Worm (Caenorhabditis elegans) whole organism, L1 larva: ENCODE data around the gene gsp-2.

Experiments
- C04F5.9 ChIP-seq: sonication (generic microtip); optimal IDR thresholded peaks from 2 replicates; lab custom pipeline; 2016; ENCODE audit warnings: missing genetic modification characterization, missing compliant biosample characterization
- C16A3.4 ChIP-seq: fragments of 150-350 bp; optimal IDR thresholded peaks from 2 replicates; lab custom pipeline; 2014; ENCODE audit warnings: missing biosample characterization, missing genetic modification characterization
- alr-1 ChIP-seq: fragments of 200-800 bp; sonication (Bioruptor generic); optimal IDR thresholded peaks from 2 replicates; lab custom pipeline; 2018; ENCODE audit warnings: borderline replicate concordance, mild to moderate bottlenecking, missing genetic modification characterization, missing compliant biosample characterization
- ama-1 ChIP-seq: fragments of 150-350 bp; optimal IDR thresholded peaks from 2 replicates; lab custom pipeline; 2014
- ces-1 ChIP-seq: fragments of 150-350 bp; optimal IDR thresholded peaks from 2 replicates; lab custom pipeline; 2014; ENCODE audit warnings: missing biosample characterization, missing genetic modification reagents, missing genetic modification characterization
- dpl-1 ChIP-seq, 3 experiments: fragments of 150-350 bp in 2 of 3; sonication (generic microtip) in 1 of 3; optimal IDR thresholded peaks; 2 replicates each; lab custom pipeline; 2014 to 2017; ENCODE audit warnings: missing biosample characterization in 3 of 3, missing genetic modification characterization in 3 of 3, missing genetic modification reagents in 3 of 3
- efl-1 ChIP-seq, 4 experiments: fragments of 150-350 bp; optimal IDR thresholded peaks in 3 of 4; peaks in 1 of 4; 1 replicate in 1 of 4; 2 replicates in 3 of 4; lab custom pipeline; 2014; ENCODE audit warnings: missing biosample characterization in 2 of 4, missing genetic modification characterization in 2 of 4, missing genetic modification reagents in 2 of 4
- elt-2 ChIP-seq: sonication (generic microtip); optimal IDR thresholded peaks from 2 replicates; lab custom pipeline; 2016; ENCODE audit warnings: missing genetic modification characterization, mild to moderate bottlenecking, inconsistent platforms, missing compliant biosample characterization, missing genetic modification reagents
- ets-5 ChIP-seq: fragments of 200-800 bp; sonication (Bioruptor generic); IDR thresholded peaks from 2 replicates; pipeline ENCODE4 v1.3.6; 2022; ENCODE audit warnings: missing genetic modification characterization, missing compliant biosample characterization
- fkh-4 ChIP-seq: sonication (generic microtip); optimal IDR thresholded peaks from 2 replicates; lab custom pipeline; 2016; ENCODE audit warnings: missing compliant biosample characterization, missing genetic modification characterization, borderline replicate concordance
- fkh-8 ChIP-seq: sonication (generic microtip); optimal IDR thresholded peaks from 2 replicates; lab custom pipeline; 2016; ENCODE audit warnings: mild to moderate bottlenecking, missing genetic modification characterization, missing compliant biosample characterization
- fos-1 ChIP-seq: fragments of 150-350 bp; optimal IDR thresholded peaks from 2 replicates; lab custom pipeline; 2014; ENCODE audit warnings: missing biosample characterization, missing genetic modification characterization
- hlh-4 ChIP-seq: sonication (generic microtip); optimal IDR thresholded peaks from 2 replicates; lab custom pipeline; 2016; ENCODE audit warnings: mild to moderate bottlenecking, missing genetic modification characterization, missing compliant biosample characterization
- hpl-2 ChIP-seq: fragments of 150-350 bp; optimal IDR thresholded peaks from 2 replicates; lab custom pipeline; 2014; ENCODE audit warnings: missing biosample characterization, missing genetic modification reagents, missing genetic modification characterization
- isw-1 ChIP-seq: fragments of 200-800 bp; sonication (Bioruptor generic); IDR thresholded peaks from 2 replicates; pipeline ENCODE4 v1.3.6; 2022; ENCODE audit warnings: missing genetic modification characterization, missing compliant biosample characterization
- lin-14 ChIP-seq: fragments of 200-800 bp; sonication (Bioruptor generic); optimal IDR thresholded peaks from 2 replicates; lab custom pipeline; 2018; ENCODE audit warnings: mild to moderate bottlenecking, missing genetic modification characterization, moderate library complexity, missing compliant biosample characterization
- lin-15B ChIP-seq: fragments of 150-350 bp; sonication (generic microtip); optimal IDR thresholded peaks from 3 replicates; lab custom pipeline; 2014; ENCODE audit warnings: missing biosample characterization, missing genetic modification characterization
- lin-35 ChIP-seq, 2 experiments: fragments of 150-350 bp; optimal IDR thresholded peaks; 2 replicates each; lab custom pipeline; 2014; ENCODE audit warnings: missing biosample characterization in 2 of 2, missing genetic modification characterization in 2 of 2, missing genetic modification reagents in 2 of 2
- lin-39 ChIP-seq: fragments of 150-350 bp; optimal IDR thresholded peaks from 2 replicates; lab custom pipeline; 2014; ENCODE audit warnings: missing biosample characterization, missing genetic modification reagents, missing genetic modification characterization
- lir-3 ChIP-seq: sonication (generic microtip); optimal IDR thresholded peaks from 2 replicates; lab custom pipeline; 2016; ENCODE audit warnings: mild to moderate bottlenecking, missing genetic modification characterization, moderate library complexity, missing compliant biosample characterization; ENCODE audit not compliant: poor library complexity
- lsy-2 ChIP-seq, 2 experiments: fragments of 150-350 bp; optimal IDR thresholded peaks; 2 replicates each; lab custom pipeline; 2014; ENCODE audit warnings: missing biosample characterization in 2 of 2, missing genetic modification characterization in 2 of 2
- mab-9 ChIP-seq: fragments of 200-800 bp; sonication (Bioruptor generic); IDR thresholded peaks from 2 replicates; pipeline ENCODE4 v1.3.6; 2022; ENCODE audit warnings: missing genetic modification reagents, missing genetic modification characterization, missing compliant biosample characterization
- mep-1 ChIP-seq: fragments of 150-350 bp; optimal IDR thresholded peaks from 2 replicates; lab custom pipeline; 2014; ENCODE audit warnings: missing biosample characterization, missing genetic modification characterization
- nhr-28 ChIP-seq: fragments of 150-350 bp; optimal IDR thresholded peaks from 2 replicates; lab custom pipeline; 2014; ENCODE audit warnings: missing biosample characterization, missing genetic modification characterization
- nhr-47 ChIP-seq: sonication (generic microtip); optimal IDR thresholded peaks from 2 replicates; lab custom pipeline; 2016; ENCODE audit warnings: mild to moderate bottlenecking, missing genetic modification characterization, moderate library complexity, missing compliant biosample characterization
- nhr-76 ChIP-seq: sonication (generic microtip); optimal IDR thresholded peaks from 2 replicates; lab custom pipeline; 2017; ENCODE audit warnings: missing biosample characterization, missing genetic modification characterization
- nhr-84 ChIP-seq: sonication (generic microtip); optimal IDR thresholded peaks from 2 replicates; lab custom pipeline; 2017; ENCODE audit warnings: missing biosample characterization, missing genetic modification characterization
- nhr-85 ChIP-seq: sonication (generic microtip); peaks from one replicate; lab custom pipeline; 2016; ENCODE audit warnings: missing genetic modification characterization, inconsistent platforms, missing compliant biosample characterization
- pag-3 ChIP-seq: sonication (generic microtip); optimal IDR thresholded peaks from 2 replicates; lab custom pipeline; 2017; ENCODE audit warnings: missing genetic modification characterization, mild to moderate bottlenecking, missing compliant biosample characterization, antibody characterized with exemption, borderline replicate concordance; ENCODE audit not compliant: insufficient read depth
- pqm-1 ChIP-seq: sonication (generic microtip); optimal IDR thresholded peaks from 3 replicates; lab custom pipeline; 2017; ENCODE audit warnings: missing biosample characterization, missing genetic modification characterization
- rnt-1 ChIP-seq: sonication (generic microtip); optimal IDR thresholded peaks from 2 replicates; lab custom pipeline; 2016; ENCODE audit warnings: mild to moderate bottlenecking, missing genetic modification characterization, moderate library complexity, missing compliant biosample characterization
- snpc-4 ChIP-seq: fragments of 150-350 bp; optimal IDR thresholded peaks from 2 replicates; lab custom pipeline; 2014; ENCODE audit warnings: missing biosample characterization, missing genetic modification characterization
- snu-23 ChIP-seq: sonication (generic microtip); optimal IDR thresholded peaks from 2 replicates; lab custom pipeline; 2016; ENCODE audit warnings: missing genetic modification characterization, missing compliant biosample characterization
- sox-4 ChIP-seq: sonication (generic microtip); optimal IDR thresholded peaks from 2 replicates; lab custom pipeline; 2016; ENCODE audit warnings: missing genetic modification characterization, missing compliant biosample characterization
- unc-130 ChIP-seq: fragments of 150-350 bp; optimal IDR thresholded peaks from 2 replicates; lab custom pipeline; 2017; ENCODE audit warnings: missing biosample characterization, missing genetic modification characterization, inconsistent platforms
- unc-30 ChIP-seq: sonication (generic microtip); optimal IDR thresholded peaks from 2 replicates; lab custom pipeline; 2017; ENCODE audit warnings: missing biosample characterization, missing genetic modification characterization
- unc-62 ChIP-seq: fragments of 150-350 bp; optimal IDR thresholded peaks from 2 replicates; lab custom pipeline; 2014; ENCODE audit warnings: missing biosample characterization, missing genetic modification reagents, missing genetic modification characterization
- xbp-1 ChIP-seq: sonication (generic microtip); optimal IDR thresholded peaks from 2 replicates; lab custom pipeline; 2016; ENCODE audit warnings: missing genetic modification characterization, missing compliant biosample characterization

gsp-2 gene

ce11 chrIII:7310662-7311340, 25.6 kb upstream of the gsp-2 start, which contains the start of the genes F56C9.6 and F56C9.3:
Gene F56C9.6, minus strand, starts transcription at chrIII:7310773.
Gene F56C9.3, plus strand, starts transcription at chrIII:7311290.
- TF ChIP-seq ces-1 (GFP tag; lab: Kevin White, UChicago) = no peak
- no peak for TF ChIP-seq snpc-4

- TF ChIP-seq nhr-76 (tag; lab: Kevin White, UChicago) (no peak), pag-3 (tag; lab: Kevin White, UChicago) (no peak), ces-1 (GFP tag; lab: Kevin White, UChicago) (no peak), hlh-4 (tag; lab: Kevin White, UChicago) (no peak), lin-15B (tag; lab: Kevin White, UChicago) (no peak), isw-1 (GFP tag; lab: Robert Waterston, UW) (no peak), rnt-1 (tag; lab: Kevin White, UChicago) (no peak), snpc-4 (no peak), nhr-85 (tag; lab: Kevin White, UChicago) (no peak)
These were observed 21.9 kb upstream of the gsp-2 start for ce11 chrIII:7314473-7314872.

ce11 chrIII:7314927-7315547, 21.4 kb upstream of the gsp-2 start, which contains the start of gene nspg-6:
Gene nspg-6, minus strand, starts transcription at chrIII:7314977.
- TF ChIP-seq pqm-1 (tag; lab: Kevin White, UChicago) = no peak
- TF ChIP-seq elt-2 = peak; percentile 14

DNA sequence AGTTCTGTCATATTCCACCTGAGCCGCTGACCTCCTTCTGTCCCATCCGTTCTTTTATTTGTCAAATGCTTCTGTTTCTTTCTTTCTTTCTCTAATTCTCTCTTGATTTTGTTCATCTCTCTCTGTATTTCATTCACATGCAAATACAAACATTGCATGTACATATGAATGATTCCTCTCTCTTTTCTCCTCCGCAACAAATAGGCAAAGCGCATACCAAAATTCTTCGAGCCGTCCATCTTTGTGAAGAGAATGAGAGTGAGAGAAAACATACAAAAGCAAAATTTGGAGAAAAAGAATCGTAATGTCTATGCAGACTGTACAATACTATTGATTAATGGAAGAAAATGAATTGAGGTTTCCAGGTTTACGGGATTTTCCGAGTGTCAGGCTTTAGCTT, 19.0 kb upstream of the gsp-2 start:
- TF ChIP-seq fkh-4 (tag; lab: Kevin White, UChicago) (no peak), lsy-2 (tag; optimal IDR thresholded peaks at IDR 0.05; lab: Kevin White, UChicago) (no peak), efl-1 (optimal IDR thresholded peaks at IDR 0.05; lab: Kevin White, UChicago) (no peak), efl-1 (GFP tag; optimal IDR thresholded peaks at IDR 0.05 in 1 of 2; lab: Kevin White, UChicago) (peak in 1 of 2 experiments; percentile 47)

DNA sequence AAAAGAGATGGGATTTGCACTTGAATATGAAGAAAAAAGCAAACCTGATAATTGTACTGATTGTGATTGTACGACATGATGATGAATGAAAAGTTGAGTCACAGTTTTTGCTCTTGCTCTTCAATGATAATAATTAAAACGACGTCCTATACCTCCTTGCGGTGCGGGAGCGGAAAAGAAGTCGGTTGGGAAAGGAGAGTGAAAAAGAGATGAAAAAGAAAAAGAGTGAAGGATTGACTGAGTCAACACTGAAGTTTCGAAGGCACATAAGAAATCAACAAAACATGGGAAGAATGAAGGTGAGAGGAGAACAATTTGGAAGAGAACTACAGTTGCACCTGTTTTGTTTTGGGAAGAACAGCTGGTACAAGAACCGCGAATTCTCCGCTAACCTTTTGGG, 17.0 kb upstream of the gsp-2 start, which contains the start of gene F56C9.8:
TSS of gene F56C9.8 (minus strand) at position 120 of the 400 bp plus-strand sequence.
- no peak for TF ChIP-seq unc-130 (tag; lab: Kevin White, UChicago)
- no peak for TF ChIP-seq snu-23 (GFP tag; lab: Kevin White, UChicago)
- no peak for TF ChIP-seq sox-4 (tag; lab: Kevin White, UChicago)
- no peak for TF ChIP-seq efl-1 (optimal IDR thresholded peaks at IDR 0.05; lab: Kevin White, UChicago)
- TF ChIP-seq efl-1 (GFP tag; optimal IDR thresholded peaks at IDR 0.05 in 1 of 2; lab: Kevin White, UChicago) = peak in 1 of 2 experiments; percentile 90

DNA sequence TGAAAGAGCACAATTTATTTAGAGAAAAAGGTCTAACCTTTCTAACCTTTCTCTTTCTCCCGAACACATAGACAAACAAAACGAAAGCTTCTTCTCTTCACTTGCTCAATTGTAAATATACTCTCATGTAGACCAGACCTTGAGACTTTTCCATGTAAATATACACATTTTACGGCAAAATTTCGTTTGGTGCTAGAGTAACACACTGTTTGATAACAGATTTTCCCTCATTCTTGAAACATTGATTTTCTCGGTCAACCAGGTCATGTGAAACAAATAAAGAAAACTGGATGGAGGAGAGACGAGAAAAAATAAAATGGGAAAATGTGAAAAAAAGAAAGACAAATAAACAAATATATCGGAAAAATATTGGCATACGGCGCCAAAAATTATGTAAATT, 14.4 kb upstream of the gsp-2 start:
- no peak for TF ChIP-seq nhr-84 (tag; lab: Kevin White, UChicago)
- TF ChIP-seq snu-23 (GFP tag; lab: Kevin White, UChicago) = no peak
- TF ChIP-seq snpc-4 = no peak
- no peak for TF ChIP-seq fkh-8 (tag; lab: Kevin White, UChicago)
- no peak for TF ChIP-seq ets-5 (GFP tag; lab: Robert Waterston, UW)
- no peak for TF ChIP-seq unc-130 (tag; lab: Kevin White, UChicago)
- TF ChIP-seq ama-1 = no peak
- TF ChIP-seq hpl-2 (GFP tag; lab: Kevin White, UChicago) = no peak
- no peak for TF ChIP-seq C16A3.4 (tag; lab: Kevin White, UChicago)
- no peak for TF ChIP-seq xbp-1 (tag; lab: Kevin White, UChicago)
- TF ChIP-seq mep-1 (tag; lab: Kevin White, UChicago) = no peak
- no peak for TF ChIP-seq lin-39
- peak in 1 of 2 experiments; percentile 12 for TF ChIP-seq lin-35 (GFP tag; optimal IDR thresholded peaks at IDR 0.05; lab: Kevin White, UChicago)
- no peak for TF ChIP-seq alr-1
- TF ChIP-seq dpl-1 (GFP tag; optimal IDR thresholded peaks at IDR 0.05; lab: Kevin White, UChicago) = no peak
- TF ChIP-seq unc-30 (tag; lab: Kevin White, UChicago) = no peak
- TF ChIP-seq unc-62 (GFP tag; lab: Kevin White, UChicago) = no peak
- TF ChIP-seq C04F5.9 (tag; lab: Kevin White, UChicago) = no peak
- no peak for TF ChIP-seq mab-9
- no peak for TF ChIP-seq fos-1
- TF ChIP-seq pqm-1 (tag; lab: Kevin White, UChicago) = no peak
- no peak for TF ChIP-seq sox-4 (tag; lab: Kevin White, UChicago)
- TF ChIP-seq lin-14 (GFP tag; lab: Kevin White, UChicago) = peak; percentile 52
- TF ChIP-seq nhr-28 (tag; lab: Kevin White, UChicago) = no peak
- peak in 1 of 2 experiments; percentile 12 for TF ChIP-seq lsy-2 (tag; optimal IDR thresholded peaks at IDR 0.05; lab: Kevin White, UChicago)
- no peak for TF ChIP-seq nhr-47 (tag; lab: Kevin White, UChicago)
- no peak for TF ChIP-seq lir-3
